Worm (Caenorhabditis elegans) whole organism, young adult: ENCODE results near the gene phf-5.

ENCODE experiments used
- F22D6.2 ChIP-seq: sonication (generic microtip); optimal IDR thresholded peaks from 2 replicates; lab custom pipeline; 2016; ENCODE audit warnings: mild to moderate bottlenecking, missing genetic modification characterization, missing compliant biosample characterization
- F37B4.10 ChIP-seq: fragments of 200-800 bp; sonication (Bioruptor generic); IDR thresholded peaks from 2 replicates; pipeline ENCODE4 v1.3.6; 2022; ENCODE audit warnings: missing genetic modification characterization, missing compliant biosample characterization
- mel-28 ChIP-seq: sonication (generic microtip); optimal IDR thresholded peaks from 2 replicates; lab custom pipeline; 2016; ENCODE audit warnings: borderline replicate concordance, mild to moderate bottlenecking, missing genetic modification characterization, missing compliant biosample characterization
- rpc-1 ChIP-seq, 2 experiments: fragments of 150-350 bp in 1 of 2; sonication (generic microtip) in 1 of 2; optimal IDR thresholded peaks; 2 replicates each; lab custom pipeline; 2014 to 2018; ENCODE audit warnings: missing biosample characterization in 1 of 2, missing genetic modification characterization in 1 of 2, missing genetic modification reagents in 1 of 2, missing genotype in 1 of 2
- sea-2 ChIP-seq: fragments of 200-800 bp; sonication (Bioruptor generic); IDR thresholded peaks from 2 replicates; pipeline ENCODE4 v1.3.6; 2022; ENCODE audit warnings: missing genetic modification characterization, missing compliant biosample characterization

- TF ChIP-seq sea-2 (GFP tag; lab: Robert Waterston, UW) (no peak), mel-28 (no peak), F22D6.2 (tag; lab: Kevin White, UChicago) (no peak), F37B4.10 (no peak), rpc-1 (optimal IDR thresholded peaks at IDR 0.05; lab: Kevin White, UChicago) (no peak), rpc-1 (tag; optimal IDR thresholded peaks at IDR 0.05; lab: Kevin White, UChicago) (no peak)
These were observed 18.7 kb upstream of the phf-5 start for ce11 chrIII:2324703-2325102.
